Fruit fly (Drosophila melanogaster): ENCODE results near the gene CG13692.

The CG13692 gene

DNA sequence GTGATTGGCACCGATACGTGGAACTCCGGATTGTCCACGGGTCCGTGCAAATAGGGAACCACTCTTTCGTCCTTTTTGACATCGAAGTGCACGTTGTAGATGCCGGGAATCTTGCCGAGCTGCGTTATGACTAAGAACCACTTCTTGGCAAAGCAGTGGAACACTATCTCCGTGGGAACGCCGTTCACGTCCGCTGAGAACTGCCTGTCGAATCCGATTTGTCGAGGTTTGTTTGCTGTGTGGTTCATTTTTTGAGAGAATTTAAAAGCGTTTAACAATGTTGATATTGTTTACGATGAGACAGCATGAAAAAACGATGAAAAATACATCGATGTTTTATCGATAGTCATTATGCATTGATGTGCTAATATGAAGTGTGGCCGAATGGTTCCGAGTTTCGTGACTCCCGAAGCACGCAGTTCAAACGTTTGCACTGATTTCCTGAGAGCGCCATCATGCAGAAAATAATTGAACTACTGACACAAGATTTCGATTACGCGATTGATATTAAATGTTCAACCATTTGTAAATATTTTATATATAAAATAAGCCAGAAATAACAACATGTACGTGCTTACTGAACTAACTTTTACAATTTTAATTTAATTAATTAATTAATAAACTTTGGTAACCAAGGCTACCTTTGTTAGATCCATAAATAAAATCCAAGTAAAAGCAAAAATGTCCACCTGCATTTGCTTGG, at the start of gene CG13692, which contains the start of gene CG11885 (continued):
- TF ChIP-seq Abd-B (GFP tag; optimal IDR thresholded peaks at IDR 0.05) (peak; percentile 65), CrebB (tag; optimal IDR thresholded peaks at IDR 0.05) (peak; percentile 73), vfl (GFP tag; optimal IDR thresholded peaks at IDR 0.05) (peak; percentile 43), CG13424 (tag; optimal IDR thresholded peaks at IDR 0.05) (peak; percentile 39), toy (GFP tag; IDR thresholded peaks at IDR 0.05) (no peak), Six4 (GFP tag; optimal IDR thresholded peaks at IDR 0.05) (no peak), crp (GFP tag; optimal IDR thresholded peaks at IDR 0.05) (peak in 1 of 2 experiments; percentile 9), insv (GFP tag; optimal IDR thresholded peaks at IDR 0.05) (peak in 1 of 2 experiments; percentile 58), CG5953 (GFP tag; IDR thresholded peaks at IDR 0.05) (no peak), CG15601 (tag; optimal IDR thresholded peaks at IDR 0.05) (peak; percentile 92), fd3F (GFP tag; optimal IDR thresholded peaks at IDR 0.05) (peak; percentile 27), gcm (GFP tag; optimal IDR thresholded peaks at IDR 0.05) (peak; percentile 37), gfzf (GFP tag; optimal IDR thresholded peaks at IDR 0.05) (peak; percentile 79), CG4730 (GFP tag; IDR thresholded peaks at IDR 0.05) (no peak), CG10959 (GFP tag; IDR thresholded peaks at IDR 0.05) (no peak), gt (GFP tag; IDR thresholded peaks at IDR 0.05) (no peak), CG9876 (GFP tag; optimal IDR thresholded peaks at IDR 0.05) (no peak), CG11696 (GFP tag; IDR thresholded peaks at IDR 0.05) (no peak), run (tag; optimal IDR thresholded peaks at IDR 0.05) (no peak), YL-1 (GFP tag; optimal IDR thresholded peaks at IDR 0.05) (peak; percentile 82), trh (GFP tag; optimal IDR thresholded peaks at IDR 0.05) (no peak), fd96Cb (tag; optimal IDR thresholded peaks at IDR 0.05) (no peak), CG14441 (GFP tag; IDR thresholded peaks at IDR 0.05) (no peak), ab (GFP tag; optimal IDR thresholded peaks at IDR 0.05) (no peak), sens (GFP tag) (peak; percentile 95), CG32767 (GFP tag; IDR thresholded peaks at IDR 0.05) (no peak), slp2 (GFP tag; optimal IDR thresholded peaks at IDR 0.05) (no peak), Antp (GFP tag; optimal IDR thresholded peaks at IDR 0.05) (peak; percentile 26), row (GFP tag; IDR thresholded peaks at IDR 0.05) (peak; percentile 62), CG10366 (GFP tag; IDR thresholded peaks at IDR 0.05) (no peak), Dp (GFP tag; optimal IDR thresholded peaks at IDR 0.05) (peak; percentile 81), CG3163 (GFP tag; optimal IDR thresholded peaks at IDR 0.05) (peak; percentile 18), zen2 (GFP tag; IDR thresholded peaks at IDR 0.05; ENCODE audit: partially characterized antibody) (peak; percentile 99), CG11247 (GFP tag; IDR thresholded peaks at IDR 0.05) (no peak), CG5245 (GFP tag; optimal IDR thresholded peaks at IDR 0.05) (no peak), CG6683 (GFP tag; optimal IDR thresholded peaks at IDR 0.05) (peak; percentile 11), ATbp (GFP tag; optimal IDR thresholded peaks at IDR 0.05) (no peak), CG17912 (GFP tag; optimal IDR thresholded peaks at IDR 0.05) (peak; percentile 66), CG16813 (GFP tag; IDR thresholded peaks at IDR 0.05; ENCODE audit: partially characterized antibody) (peak; percentile 97), ara (GFP tag; IDR thresholded peaks at IDR 0.05) (no peak), HLH54F (GFP tag; optimal IDR thresholded peaks at IDR 0.05) (no peak), CG2199 (GFP tag; IDR thresholded peaks at IDR 0.05) (no peak), Rx (GFP tag; IDR thresholded peaks at IDR 0.05) (no peak), CG31224 (GFP tag; IDR thresholded peaks at IDR 0.05) (no peak), cg (GFP tag; optimal IDR thresholded peaks at IDR 0.05) (no peak), CG3407 (GFP tag; optimal IDR thresholded peaks at IDR 0.05) (no peak), CG2120 (GFP tag; optimal IDR thresholded peaks at IDR 0.05) (peak; percentile 51), CG2678 (tag; optimal IDR thresholded peaks at IDR 0.05) (peak; percentile 32), wdn (GFP tag; IDR thresholded peaks at IDR 0.05) (no peak), ken (GFP tag; IDR thresholded peaks at IDR 0.05) (peak; percentile 51; the same call in 2 of the 3 replicates), disco-r (GFP tag; optimal IDR thresholded peaks at IDR 0.05) (no peak)

All from whole organism, embryonic.